Worm (Caenorhabditis elegans): ENCODE results near the gene T26C11.8.

DNA sequence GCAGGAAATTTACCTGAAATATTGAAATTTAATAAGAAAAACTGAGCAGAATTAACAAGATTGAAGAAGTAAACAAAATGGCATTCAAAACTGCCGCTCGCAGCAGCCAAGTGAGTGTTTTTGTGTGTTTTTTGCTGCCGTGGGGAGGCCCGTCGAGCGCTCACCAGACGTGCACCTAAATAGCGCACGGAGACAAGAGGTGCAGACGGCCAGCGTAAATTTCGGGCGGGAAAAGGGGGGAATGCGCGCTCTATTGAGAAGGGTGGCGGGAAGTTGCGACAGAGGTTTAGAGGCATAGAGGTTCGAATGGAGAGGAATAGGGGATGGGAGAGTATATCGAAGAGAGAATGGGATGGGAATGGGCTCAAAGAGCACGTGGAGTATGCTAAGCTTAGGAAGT lies 4.4 kb upstream of the T26C11.8 start, which contains the start of gene ceh-39:
- no peak for TF ChIP-seq W03F9.2 (tag; optimal IDR thresholded peaks at IDR 0.05)
- TF ChIP-seq him-1 (tag; optimal IDR thresholded peaks at IDR 0.05): no peak
- TF ChIP-seq dao-5 (tag; optimal IDR thresholded peaks at IDR 0.05): no peak
